In the genomic region with DNA sequence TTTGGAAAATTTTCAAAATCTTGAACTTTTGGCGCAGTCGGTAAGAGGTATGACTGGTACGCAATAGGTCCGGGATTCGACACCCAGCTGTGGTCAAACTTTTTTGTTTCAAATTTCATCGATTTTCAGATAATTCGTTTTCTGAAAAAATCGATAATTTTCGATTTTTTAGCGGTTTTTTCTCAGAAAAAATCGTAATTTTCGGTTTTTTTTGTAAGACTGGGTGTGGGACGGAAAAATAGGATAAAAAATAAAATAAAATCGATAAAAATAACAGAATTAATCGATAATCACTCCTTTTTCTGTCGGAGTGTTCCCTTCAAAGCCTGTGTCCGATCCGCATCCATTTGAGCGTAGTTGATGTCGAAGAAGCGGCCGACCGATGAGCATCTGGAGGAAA, we compare ENCODE assay signal across 3 worm cellular contexts.
TF ChIP-seq lines count a peak whose summit lies in the region.

No protein-coding gene starts in this region.

TF ChIP-seq in whole organism, L3 larva, 47 proteins besides CTCF, POLR2A, EP300 and RAD21:
- TF ChIP-seq elt-3 (tag; optimal IDR thresholded peaks at IDR 0.05; lab: Kevin White, UChicago) (no peak), ceh-28 (tag; optimal IDR thresholded peaks at IDR 0.05; lab: Kevin White, UChicago) (peak; percentile 66)

TF ChIP-seq in whole organism, L4 larva, 104 proteins besides CTCF, POLR2A, EP300 and RAD21:
- TF ChIP-seq F37D6.2 (tag; optimal IDR thresholded peaks at IDR 0.05; lab: Kevin White, UChicago) (no peak), ceh-28 (tag; optimal IDR thresholded peaks at IDR 0.05; lab: Kevin White, UChicago) (peak; percentile 54), snpc-1.2 (GFP tag; IDR thresholded peaks at IDR 0.05; lab: Robert Waterston, UW) (no peak)
TF ChIP-seq in whole organism, L4 larva: peak in this region for 1.

TF ChIP-seq in whole organism, young adult, 124 proteins besides CTCF, POLR2A, EP300 and RAD21:
- TF ChIP-seq bed-2 (GFP tag; IDR thresholded peaks at IDR 0.05; lab: Robert Waterston, UW), result no peak
- no peak for TF ChIP-seq rpc-1 (optimal IDR thresholded peaks at IDR 0.05; lab: Kevin White, UChicago)
- peak; percentile 4 for TF ChIP-seq rpc-1 (tag; optimal IDR thresholded peaks at IDR 0.05; lab: Kevin White, UChicago)
- TF ChIP-seq ztf-18 (tag; optimal IDR thresholded peaks at IDR 0.05; lab: Kevin White, UChicago), result no peak
